Fruit fly (Drosophila melanogaster) whole organism, embryonic: Measurements from ENCODE around the gene Wdfy2.

Source experiments
- Adf1 ChIP-seq: fragments of 200-800 bp; sonication (Bioruptor generic); IDR thresholded peaks from 2 replicates; pipeline ENCODE4 v1.3.6; 2022; ENCODE audit warnings: missing biosample characterization, missing genetic modification characterization
- Awh ChIP-seq: fragments of 200-800 bp; sonication (Bioruptor generic); IDR thresholded peaks from 2 replicates; pipeline ENCODE4, ENCODE4 v1.3.6; 2022; ENCODE audit warnings: missing biosample characterization, missing genetic modification characterization
- Bteb2 ChIP-seq: fragments of 200-800 bp; sonication (Bioruptor generic); optimal IDR thresholded peaks from 2 replicates; lab custom pipeline; 2016; ENCODE audit warnings: missing biosample characterization, missing genetic modification characterization
- CG10462 ChIP-seq: fragments of 200-800 bp; sonication (Bioruptor generic); optimal IDR thresholded peaks from 2 replicates; lab custom pipeline; 2016; ENCODE audit warnings: missing biosample characterization, missing genetic modification characterization
- CG11247 ChIP-seq: fragments of 200-800 bp; sonication (Bioruptor generic); IDR thresholded peaks from 2 replicates; pipeline ENCODE4 v1.3.6; 2022; ENCODE audit warnings: missing biosample characterization, missing genetic modification characterization
- CG11504 ChIP-seq: fragments of 200-800 bp; sonication (Bioruptor generic); optimal IDR thresholded peaks from 3 replicates; lab custom pipeline; 2019; ENCODE audit warnings: missing biosample characterization, mild to moderate bottlenecking, missing genetic modification characterization, moderate library complexity
- CG11723 ChIP-seq: fragments of 200-800 bp; sonication (Bioruptor generic); optimal IDR thresholded peaks from 2 replicates; lab custom pipeline; 2017; ENCODE audit warnings: missing biosample characterization, mild to moderate bottlenecking, missing genetic modification characterization
- CG13287 ChIP-seq: fragments of 200-800 bp; sonication (Bioruptor generic); IDR thresholded peaks from 2 replicates; pipeline ENCODE4 v1.3.6; 2022; ENCODE audit warnings: missing biosample characterization, missing genetic modification characterization; ENCODE audit not compliant: partially characterized antibody
- CG14710 ChIP-seq: fragments of 200-800 bp; sonication (Bioruptor generic); optimal IDR thresholded peaks from 3 replicates; lab custom pipeline; 2019; ENCODE audit warnings: missing biosample characterization, mild to moderate bottlenecking, missing genetic modification characterization, moderate library complexity
- CG17361 ChIP-seq: fragments of 200-800 bp; sonication (Bioruptor generic); IDR thresholded peaks from 3 replicates; pipeline ENCODE4 v1.3.6; 2022; ENCODE audit warnings: missing biosample characterization, missing genetic modification characterization
- CG17612 ChIP-seq: fragments of 200-800 bp; sonication (Bioruptor generic); IDR thresholded peaks from 2 replicates; pipeline ENCODE4 v1.3.6; 2022; ENCODE audit warnings: missing biosample characterization, missing genetic modification characterization
- CG17912 ChIP-seq: fragments of 200-800 bp; sonication (Bioruptor generic); optimal IDR thresholded peaks from 2 replicates; lab custom pipeline; 2018; ENCODE audit warnings: missing biosample characterization, mild to moderate bottlenecking, missing genetic modification characterization
- CG31365 ChIP-seq: fragments of 200-800 bp; sonication (Bioruptor generic); optimal IDR thresholded peaks from 2 replicates; lab custom pipeline; 2018; ENCODE audit warnings: missing biosample characterization, mild to moderate bottlenecking, missing genetic modification characterization
- CG3281 ChIP-seq: fragments of 200-800 bp; sonication (Bioruptor generic); optimal IDR thresholded peaks from 3 replicates; lab custom pipeline; 2017; ENCODE audit warnings: missing biosample characterization, mild to moderate bottlenecking, missing genetic modification characterization
- CG6654 ChIP-seq: fragments of 200-800 bp; sonication (Bioruptor generic); optimal IDR thresholded peaks from 2 replicates; lab custom pipeline; 2017; ENCODE audit warnings: missing biosample characterization, mild to moderate bottlenecking, missing genetic modification characterization
- CG8765 ChIP-seq: fragments of 200-800 bp; sonication (Bioruptor generic); IDR thresholded peaks from 2 replicates; pipeline ENCODE4 v1.3.6; 2022; ENCODE audit warnings: missing biosample characterization, missing genetic modification characterization
- CG9609 ChIP-seq: fragments of 200-800 bp; sonication (Bioruptor generic); optimal IDR thresholded peaks from 3 replicates; lab custom pipeline; 2016; ENCODE audit warnings: missing biosample characterization, missing genetic modification characterization
- CG9932 ChIP-seq: fragments of 200-800 bp; sonication (Bioruptor generic); IDR thresholded peaks from 2 replicates; pipeline ENCODE4 v1.3.6; 2022; ENCODE audit warnings: missing biosample characterization, missing genetic modification characterization
- Eip74EF ChIP-seq, 2 experiments: fragments of 200-800 bp in 1 of 2; fragments of >200 bp in 1 of 2; sonication (Bioruptor generic) in 1 of 2; optimal IDR thresholded peaks; 2 replicates each; lab custom pipeline; 2017 to 2019; ENCODE audit warnings: missing biosample characterization in 2 of 2, missing genetic modification characterization in 2 of 2, mild to moderate bottlenecking in 1 of 2, moderate library complexity in 1 of 2
- Ets97D ChIP-seq: fragments of 200-800 bp; sonication (Bioruptor generic); optimal IDR thresholded peaks from 3 replicates; lab custom pipeline; 2016; ENCODE audit warnings: missing biosample characterization, missing genetic modification characterization
- HmgZ ChIP-seq: fragments of 200-800 bp; sonication (Bioruptor generic); optimal IDR thresholded peaks from 2 replicates; lab custom pipeline; 2018; ENCODE audit warnings: missing biosample characterization, mild to moderate bottlenecking, missing genetic modification characterization
- Hsf ChIP-seq: fragments of 200-800 bp; sonication (Bioruptor generic); optimal IDR thresholded peaks from 3 replicates; lab custom pipeline; 2016; ENCODE audit warnings: missing biosample characterization, missing genetic modification characterization
- Kr ChIP-seq: fragments of 200-800 bp; sonication (Bioruptor generic); optimal IDR thresholded peaks from 2 replicates; lab custom pipeline; 2017; ENCODE audit warnings: missing biosample characterization, mild to moderate bottlenecking, missing genetic modification characterization
- Ssrp ChIP-seq: fragments of 200-800 bp; sonication (Bioruptor generic); optimal IDR thresholded peaks from 2 replicates; lab custom pipeline; 2018; ENCODE audit warnings: missing biosample characterization, mild to moderate bottlenecking, missing genetic modification characterization, moderate library complexity
- Xbp1 ChIP-seq: fragments of 200-800 bp; sonication (Bioruptor generic); optimal IDR thresholded peaks from 3 replicates; lab custom pipeline; 2016; ENCODE audit warnings: missing biosample characterization, mild to moderate bottlenecking, missing genetic modification characterization
- ato ChIP-seq: fragments of 200-800 bp; sonication (Bioruptor generic); IDR thresholded peaks from 2 replicates; pipeline ENCODE4 v1.3.6; 2022; ENCODE audit warnings: missing biosample characterization, missing genetic modification characterization; ENCODE audit not compliant: partially characterized antibody
- cato ChIP-seq: fragments of 200-800 bp; sonication (Bioruptor generic); optimal IDR thresholded peaks from 2 replicates; lab custom pipeline; 2016; ENCODE audit warnings: missing biosample characterization, missing genetic modification characterization, borderline replicate concordance
- chif ChIP-seq, 2 experiments: fragments of 200-800 bp; sonication (Bioruptor generic); optimal IDR thresholded peaks; 3 replicates each; lab custom pipeline; 2016; ENCODE audit warnings: missing biosample characterization in 2 of 2, missing genetic modification characterization in 2 of 2
- crp ChIP-seq, 2 experiments: fragments of 200-800 bp; sonication (Bioruptor generic); optimal IDR thresholded peaks; 2 replicates in 1 of 2; 3 replicates in 1 of 2; lab custom pipeline; 2017; ENCODE audit warnings: missing biosample characterization in 2 of 2, missing genetic modification characterization in 2 of 2, mild to moderate bottlenecking in 1 of 2, moderate library complexity in 1 of 2
- gro ChIP-seq: fragments of 200-800 bp; sonication (Bioruptor generic); optimal IDR thresholded peaks from 2 replicates; lab custom pipeline; 2016; ENCODE audit warnings: missing biosample characterization, missing genetic modification characterization
- gsb ChIP-seq: fragments of 200-800 bp; sonication (Bioruptor generic); IDR thresholded peaks from 2 replicates; pipeline ENCODE4 v1.3.6; 2022; ENCODE audit warnings: missing biosample characterization, missing genetic modification characterization
- gsb-n ChIP-seq: fragments of 200-800 bp; sonication (Bioruptor generic); optimal IDR thresholded peaks from 3 replicates; lab custom pipeline; 2018; ENCODE audit warnings: missing biosample characterization, mild to moderate bottlenecking, missing genetic modification characterization
- lola ChIP-seq, 3 experiments: fragments of >200 bp in 2 of 3; fragments of 200-800 bp in 1 of 3; sonication (Bioruptor generic) in 1 of 3; optimal IDR thresholded peaks; 2 replicates each; lab custom pipeline; 2017 to 2019; ENCODE audit warnings: missing biosample characterization in 3 of 3, missing genetic modification characterization in 3 of 3, mild to moderate bottlenecking in 1 of 3, moderate library complexity in 1 of 3
- lov ChIP-seq, 2 experiments: fragments of 200-800 bp in 1 of 2; fragments of >200 bp in 1 of 2; sonication (Bioruptor generic) in 1 of 2; IDR thresholded peaks in 1 of 2; optimal IDR thresholded peaks in 1 of 2; 2 replicates in 1 of 2; 3 replicates in 1 of 2; pipeline versions ENCODE4 v1.3.6 to Lab custom; 2017 to 2022; ENCODE audit warnings: missing biosample characterization in 1 of 2, missing genetic modification characterization in 1 of 2
- luna ChIP-seq: fragments of 200-800 bp; sonication (Bioruptor generic); optimal IDR thresholded peaks from 2 replicates; lab custom pipeline; 2016; ENCODE audit warnings: missing biosample characterization, missing genetic modification characterization
- nmo ChIP-seq: fragments of 200-800 bp; sonication (Bioruptor generic); optimal IDR thresholded peaks from 2 replicates; lab custom pipeline; 2018; ENCODE audit warnings: missing biosample characterization, mild to moderate bottlenecking, missing genetic modification characterization, moderate library complexity
- schlank ChIP-seq: fragments of 200-800 bp; sonication (Bioruptor generic); optimal IDR thresholded peaks from 2 replicates; lab custom pipeline; 2018; ENCODE audit warnings: missing biosample characterization, mild to moderate bottlenecking, missing genetic modification characterization
- slbo ChIP-seq: fragments of 200-800 bp; sonication (Bioruptor generic); IDR thresholded peaks from 2 replicates; pipeline ENCODE4 v1.3.6; 2022; ENCODE audit warnings: missing biosample characterization, missing genetic modification characterization
- slp2 ChIP-seq: fragments of 200-800 bp; sonication (Bioruptor generic); optimal IDR thresholded peaks from 2 replicates; lab custom pipeline; 2016; ENCODE audit warnings: missing biosample characterization, missing genetic modification characterization
- sna ChIP-seq: fragments of 200-800 bp; sonication (Bioruptor generic); IDR thresholded peaks from 2 replicates; pipeline ENCODE4 v1.3.6; 2022; ENCODE audit warnings: missing biosample characterization, missing genetic modification characterization; ENCODE audit not compliant: partially characterized antibody
- sob ChIP-seq: fragments of 200-800 bp; sonication (Bioruptor generic); IDR thresholded peaks from 2 replicates; pipeline ENCODE4 v1.3.6; 2022; ENCODE audit warnings: missing biosample characterization, missing genetic modification characterization
- sqz ChIP-seq: fragments of 200-800 bp; sonication (Bioruptor generic); optimal IDR thresholded peaks from 3 replicates; lab custom pipeline; 2018; ENCODE audit warnings: missing biosample characterization, mild to moderate bottlenecking, missing genetic modification characterization
- stwl ChIP-seq: fragments of 200-800 bp; sonication (Bioruptor generic); optimal IDR thresholded peaks from 3 replicates; lab custom pipeline; 2018; ENCODE audit warnings: missing biosample characterization, mild to moderate bottlenecking, missing genetic modification characterization, moderate library complexity
- tll ChIP-seq, 2 experiments: fragments of 200-800 bp in 1 of 2; fragments of >200 bp in 1 of 2; sonication (Bioruptor generic) in 1 of 2; optimal IDR thresholded peaks; 2 replicates each; lab custom pipeline; 2017 to 2019; ENCODE audit warnings: missing biosample characterization in 2 of 2, missing genetic modification characterization in 2 of 2, mild to moderate bottlenecking in 1 of 2, moderate library complexity in 1 of 2
- tna ChIP-seq: fragments of 200-800 bp; sonication (Bioruptor generic); IDR thresholded peaks from 2 replicates; pipeline ENCODE4 v1.3.6; 2022; ENCODE audit warnings: missing biosample characterization, missing genetic modification characterization; ENCODE audit not compliant: partially characterized antibody
- unpg ChIP-seq: fragments of 200-800 bp; sonication (Bioruptor generic); optimal IDR thresholded peaks from 3 replicates; lab custom pipeline; 2018; ENCODE audit warnings: missing biosample characterization, mild to moderate bottlenecking, missing genetic modification characterization, moderate library complexity
- wdn ChIP-seq: fragments of 200-800 bp; sonication (Bioruptor generic); IDR thresholded peaks from 2 replicates; pipeline ENCODE4 v1.3.6; 2022; ENCODE audit warnings: missing biosample characterization, missing genetic modification characterization
- z ChIP-seq: fragments of 200-800 bp; sonication (Bioruptor generic); IDR thresholded peaks from 3 replicates; pipeline ENCODE4 v1.3.6; 2022; ENCODE audit warnings: missing biosample characterization, missing genetic modification characterization

Wdfy2 gene

dm6 chr2L:10408122-10408576 is 14.9 kb upstream of the Wdfy2 start, which contains the start of the genes Ip259 and RpS27A (continued):
- TF ChIP-seq slbo (GFP tag; lab: Robert Waterston, UW): peak; percentile 72
- peak; percentile 73 for TF ChIP-seq CG14710 (tag; lab: Kevin White, UChicago)
- peak; percentile 40 for TF ChIP-seq gsb (GFP tag; lab: Robert Waterston, UW)
- peak; percentile 54 for TF ChIP-seq schlank (tag; lab: Kevin White, UChicago)
- TF ChIP-seq CG17612 (GFP tag; lab: Robert Waterston, UW): no peak
- no peak for TF ChIP-seq lov (optimal IDR thresholded peaks at IDR 0.05; lab: Kevin White, UChicago)
- peak; percentile 93 for TF ChIP-seq lov (GFP tag; IDR thresholded peaks at IDR 0.05; lab: Robert Waterston, UW)
- no peak for TF ChIP-seq Kr (GFP tag; lab: Kevin White, UChicago)
- TF ChIP-seq tll (GFP tag; optimal IDR thresholded peaks at IDR 0.05; lab: Kevin White, UChicago): no peak
- peak; percentile 36 for TF ChIP-seq cato (GFP tag; lab: Kevin White, UChicago)
- TF ChIP-seq CG11504 (tag; lab: Kevin White, UChicago): no peak
- TF ChIP-seq sna: no peak
- no peak for TF ChIP-seq CG10462 (GFP tag; lab: Kevin White, UChicago)
- TF ChIP-seq Bteb2: peak; percentile 55
- TF ChIP-seq wdn (GFP tag; lab: Robert Waterston, UW): peak; percentile 54; the same call in 1 of the 2 replicates
- peak in 1 of 3 experiments; percentile 36 for TF ChIP-seq lola (GFP tag; optimal IDR thresholded peaks at IDR 0.05; lab: Kevin White, UChicago)
- TF ChIP-seq Ets97D (GFP tag; lab: Kevin White, UChicago): peak; percentile 99
- peak; percentile 83 for TF ChIP-seq slp2
- peak; percentile 84 for TF ChIP-seq sob
- peak; percentile 53 to 75 for TF ChIP-seq chif (GFP tag; optimal IDR thresholded peaks at IDR 0.05; lab: Kevin White, UChicago)
- peak; percentile 67 for TF ChIP-seq gsb-n (tag; lab: Kevin White, UChicago)
- no peak for TF ChIP-seq sqz (GFP tag; lab: Kevin White, UChicago)
- TF ChIP-seq CG6654 (GFP tag; lab: Kevin White, UChicago): peak; percentile 22
- peak; percentile 71 for TF ChIP-seq HmgZ (tag; lab: Kevin White, UChicago)
- peak; percentile 76 for TF ChIP-seq unpg (GFP tag; lab: Kevin White, UChicago)
- peak; percentile 42 for TF ChIP-seq CG31365 (tag; lab: Kevin White, UChicago)
- TF ChIP-seq CG11723 (GFP tag; lab: Kevin White, UChicago): peak; percentile 98
- TF ChIP-seq CG13287 (GFP tag; lab: Robert Waterston, UW): no peak; the same call in 1 of the 2 replicates
- TF ChIP-seq CG11247 (GFP tag; lab: Robert Waterston, UW): peak; percentile 68
- peak; percentile 75 for TF ChIP-seq Awh (GFP tag; lab: Robert Waterston, UW)
- peak; percentile 81 for TF ChIP-seq CG3281 (GFP tag; lab: Kevin White, UChicago)
- no peak; the same call in 1 of the 2 replicates for TF ChIP-seq tna (GFP tag; lab: Robert Waterston, UW)
- TF ChIP-seq CG9932 (GFP tag; lab: Robert Waterston, UW): no peak
- peak; percentile 56 for TF ChIP-seq luna (GFP tag; lab: Kevin White, UChicago)
- peak; percentile 81 for TF ChIP-seq nmo (GFP tag; lab: Kevin White, UChicago)
- peak; percentile 80 for TF ChIP-seq Hsf (GFP tag; lab: Kevin White, UChicago)
- no peak for TF ChIP-seq ato (GFP tag; lab: Robert Waterston, UW)
- TF ChIP-seq Adf1 (GFP tag; lab: Robert Waterston, UW): peak; percentile 37
- peak; percentile 52 for TF ChIP-seq Ssrp (tag; lab: Kevin White, UChicago)
- TF ChIP-seq gro: peak; percentile 61
- TF ChIP-seq crp (GFP tag; optimal IDR thresholded peaks at IDR 0.05; lab: Kevin White, UChicago): peak in 1 of 2 experiments; percentile 47
- TF ChIP-seq CG9609 (GFP tag; lab: Kevin White, UChicago): peak; percentile 62
- 0 out of 2 replicates have a peak, but pooled peaks have one; percentile 48 for TF ChIP-seq CG8765 (GFP tag; lab: Robert Waterston, UW)
- peak; percentile 80 for TF ChIP-seq CG17912 (GFP tag; lab: Kevin White, UChicago)
- peak; percentile 75; the same call in 2 of the 3 replicates for TF ChIP-seq CG17361 (GFP tag; lab: Robert Waterston, UW)
- peak; percentile 75 for TF ChIP-seq Xbp1 (GFP tag; lab: Kevin White, UChicago)
- no peak for TF ChIP-seq z (GFP tag; lab: Robert Waterston, UW)
- peak; percentile 30 for TF ChIP-seq stwl (tag; lab: Kevin White, UChicago)
- TF ChIP-seq Eip74EF (GFP tag; optimal IDR thresholded peaks at IDR 0.05; lab: Kevin White, UChicago): peak in 1 of 2 experiments; percentile 64
